Fruit fly (Drosophila melanogaster): ENCODE measurements around the gene CG17493.
A peak's percentile ranks its signal among the peaks of the same experiment; 100 is the strongest.

The CG17493 gene

DNA sequence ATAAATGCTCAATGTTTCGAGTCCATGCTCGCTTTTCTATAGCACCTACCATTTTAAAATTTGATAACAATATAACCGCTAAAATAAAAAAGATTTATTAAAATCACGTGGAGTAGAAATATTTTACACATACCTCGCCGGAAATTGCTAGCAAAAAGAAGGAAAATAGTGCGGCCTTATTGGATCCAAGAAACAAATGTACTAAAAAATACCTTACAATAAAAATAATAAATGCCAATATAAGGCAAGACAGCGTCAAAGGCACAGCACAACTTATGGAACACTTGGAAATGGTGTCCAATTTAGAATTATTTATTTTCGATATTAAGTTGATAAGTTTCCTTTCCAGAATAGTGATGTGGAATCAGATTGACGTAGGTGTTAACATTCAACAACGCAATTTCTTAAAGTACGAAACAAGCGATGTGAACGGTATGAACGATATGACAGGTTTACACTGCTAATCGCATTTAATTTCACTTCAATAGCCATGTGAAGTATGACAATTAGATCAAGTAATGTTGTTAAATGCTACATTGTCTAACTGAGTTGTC is 13.3 kb upstream of the CG17493 start, which contains the start of gene RpL5 (continued):
- TF ChIP-seq Deaf1 (tag; optimal IDR thresholded peaks at IDR 0.05): no peak
- TF ChIP-seq dysf (GFP tag; IDR thresholded peaks at IDR 0.05): no peak; the same call in 2 of the 3 replicates
- no peak for TF ChIP-seq dpn (GFP tag; optimal IDR thresholded peaks at IDR 0.05)
- peak; percentile 68 for TF ChIP-seq CG8089 (GFP tag; optimal IDR thresholded peaks at IDR 0.05)
- TF ChIP-seq sens (GFP tag): peak; percentile 79
- peak; percentile 0 for TF ChIP-seq Dip3 (GFP tag; optimal IDR thresholded peaks at IDR 0.05)
- TF ChIP-seq CG18764 (GFP tag; optimal IDR thresholded peaks at IDR 0.05): no peak
- TF ChIP-seq BEAF-32 (GFP tag; optimal IDR thresholded peaks at IDR 0.05): peak; percentile 35
- TF ChIP-seq Meics (GFP tag; optimal IDR thresholded peaks at IDR 0.05): peak; percentile 26
- TF ChIP-seq gcm (GFP tag; optimal IDR thresholded peaks at IDR 0.05): no peak
- peak; percentile 85 for TF ChIP-seq MESR4 (GFP tag; optimal IDR thresholded peaks at IDR 0.05)
- TF ChIP-seq Oli (tag; optimal IDR thresholded peaks at IDR 0.05): peak; percentile 11
- peak; percentile 17 for TF ChIP-seq Asciz (GFP tag; optimal IDR thresholded peaks at IDR 0.05)
- peak; percentile 23 for TF ChIP-seq maf-S (GFP tag; optimal IDR thresholded peaks at IDR 0.05)
- peak; percentile 48 for TF ChIP-seq CG2116 (GFP tag; optimal IDR thresholded peaks at IDR 0.05)
- peak; percentile 38 for TF ChIP-seq CG13775 (GFP tag; optimal IDR thresholded peaks at IDR 0.05)
- TF ChIP-seq Opbp (GFP tag; IDR thresholded peaks at IDR 0.05; ENCODE audit: partially characterized antibody): no peak
- TF ChIP-seq lilli (GFP tag; optimal IDR thresholded peaks at IDR 0.05): peak; percentile 6
- no peak for TF ChIP-seq CG10321 (GFP tag; IDR thresholded peaks at IDR 0.05)
- TF ChIP-seq CG7271 (tag; optimal IDR thresholded peaks at IDR 0.05): peak; percentile 77
- TF ChIP-seq Taf1 (GFP tag; IDR thresholded peaks at IDR 0.05): no peak; the same call in 1 of the 2 replicates
- no peak for TF ChIP-seq ap (GFP tag; IDR thresholded peaks at IDR 0.05)
- no peak for TF ChIP-seq D19B (GFP tag; optimal IDR thresholded peaks at IDR 0.05)
- TF ChIP-seq CG31441 (GFP tag; IDR thresholded peaks at IDR 0.05): peak; percentile 27; the same call in 1 of the 2 replicates
- no peak for TF ChIP-seq Hr78 (GFP tag; optimal IDR thresholded peaks at IDR 0.05)
- no peak for TF ChIP-seq CG15269 (tag; optimal IDR thresholded peaks at IDR 0.05)
- no peak for TF ChIP-seq Hr51 (GFP tag; optimal IDR thresholded peaks at IDR 0.05)
- TF ChIP-seq B-H2 (GFP tag; optimal IDR thresholded peaks at IDR 0.05): peak; percentile 38
- TF ChIP-seq CG8765 (GFP tag; IDR thresholded peaks at IDR 0.05): no peak
- no peak for TF ChIP-seq Doc3 (GFP tag; IDR thresholded peaks at IDR 0.05; ENCODE audit: partially characterized antibody)
- TF ChIP-seq dm (GFP tag; optimal IDR thresholded peaks at IDR 0.05): peak; percentile 69
- TF ChIP-seq CG17328 (GFP tag; IDR thresholded peaks at IDR 0.05): peak; percentile 57
- no peak for TF ChIP-seq Myb (GFP tag; optimal IDR thresholded peaks at IDR 0.05)
- TF ChIP-seq p53 (GFP tag; optimal IDR thresholded peaks at IDR 0.05): peak; percentile 38
- peak; percentile 9 for TF ChIP-seq jing (GFP tag; optimal IDR thresholded peaks at IDR 0.05)
- TF ChIP-seq Kr (GFP tag; optimal IDR thresholded peaks at IDR 0.05): no peak
- peak; percentile 42 for TF ChIP-seq CG2712 (tag; optimal IDR thresholded peaks at IDR 0.05)
- no peak for TF ChIP-seq CG8359 (GFP tag; optimal IDR thresholded peaks at IDR 0.05; ENCODE audit: borderline replicate concordance)
- TF ChIP-seq Jarid2 (GFP tag; optimal IDR thresholded peaks at IDR 0.05): no peak
- no peak for TF ChIP-seq Adf1 (GFP tag; IDR thresholded peaks at IDR 0.05)
- TF ChIP-seq scrt (GFP tag; optimal IDR thresholded peaks at IDR 0.05): peak; percentile 10
- TF ChIP-seq CHES-1-like (GFP tag; optimal IDR thresholded peaks at IDR 0.05): no peak
- peak; percentile 98 for TF ChIP-seq Ets97D (GFP tag; optimal IDR thresholded peaks at IDR 0.05)
- TF ChIP-seq CG32767 (GFP tag; IDR thresholded peaks at IDR 0.05): no peak
- peak; percentile 73 for TF ChIP-seq CG17361 (GFP tag; IDR thresholded peaks at IDR 0.05)
- TF ChIP-seq Side (GFP tag; optimal IDR thresholded peaks at IDR 0.05): peak; percentile 12
- TF ChIP-seq CG33213 (GFP tag; optimal IDR thresholded peaks at IDR 0.05): peak; percentile 75
- no peak for TF ChIP-seq Fer3 (tag; optimal IDR thresholded peaks at IDR 0.05)
- TF ChIP-seq CG8388 (GFP tag; optimal IDR thresholded peaks at IDR 0.05): peak; percentile 19
- no peak for TF ChIP-seq CG9797 (GFP tag; optimal IDR thresholded peaks at IDR 0.05)
